Worm (Caenorhabditis elegans) whole organism, L4 larva: Measurements from ENCODE around the gene msp-31.
A peak's percentile ranks its signal among the peaks of the same experiment; 100 is the strongest.

Source experiments
- F10B5.3 ChIP-seq: sonication (generic microtip); optimal IDR thresholded peaks from 2 replicates; lab custom pipeline; 2016; ENCODE audit warnings: mild to moderate bottlenecking, missing genetic modification characterization, missing compliant biosample characterization
- F37D6.2 ChIP-seq: sonication (generic microtip); optimal IDR thresholded peaks from 2 replicates; lab custom pipeline; 2016; ENCODE audit warnings: mild to moderate bottlenecking, missing genetic modification characterization, missing compliant biosample characterization
- F49E8.2 ChIP-seq: sonication (generic microtip); optimal IDR thresholded peaks from 2 replicates; lab custom pipeline; 2016; ENCODE audit warnings: missing compliant biosample characterization, mild to moderate bottlenecking, missing genetic modification characterization, borderline replicate concordance
- T26A8.4 ChIP-seq: fragments of 200-800 bp; sonication (Bioruptor generic); IDR thresholded peaks from 2 replicates; pipeline ENCODE4 v1.3.6; 2022; ENCODE audit warnings: missing genetic modification characterization, missing compliant biosample characterization
- Y105C5A.15 ChIP-seq: fragments of 200-800 bp; sonication (Bioruptor generic); IDR thresholded peaks from 2 replicates; pipeline ENCODE4 v1.3.6; 2022; ENCODE audit warnings: missing genetic modification characterization, missing compliant biosample characterization
- ZK337.2 ChIP-seq: fragments of 200-800 bp; sonication (Bioruptor generic); IDR thresholded peaks from 2 replicates; pipeline ENCODE4 v1.3.6; 2022; ENCODE audit warnings: missing genetic modification reagents, missing genetic modification characterization, missing compliant biosample characterization
- ama-1 ChIP-seq: fragments of 150-350 bp; optimal IDR thresholded peaks from 2 replicates; lab custom pipeline; 2014; ENCODE audit warnings: inconsistent platforms, mixed read lengths
- arid-1 ChIP-seq: fragments of 200-800 bp; sonication (Bioruptor generic); conservative IDR thresholded peaks from 2 replicates; pipeline ENCODE4 v1.3.6; 2022; ENCODE audit warnings: missing genetic modification reagents, missing genetic modification characterization, missing compliant biosample characterization
- attf-4 ChIP-seq: sonication (generic microtip); optimal IDR thresholded peaks from 3 replicates; lab custom pipeline; 2017; ENCODE audit warnings: missing biosample characterization, missing genetic modification characterization
- ceh-20 ChIP-seq: fragments of 200-800 bp; sonication (Bioruptor generic); IDR thresholded peaks from 2 replicates; pipeline ENCODE4 v1.3.6; 2022; ENCODE audit warnings: missing genetic modification reagents, missing genetic modification characterization, missing compliant biosample characterization
- ceh-28 ChIP-seq: fragments of 150-350 bp; optimal IDR thresholded peaks from 2 replicates; lab custom pipeline; 2014; ENCODE audit warnings: missing biosample characterization, missing genetic modification reagents, missing genetic modification characterization
- ceh-32 ChIP-seq: sonication (generic microtip); optimal IDR thresholded peaks from 2 replicates; lab custom pipeline; 2016; ENCODE audit warnings: mild to moderate bottlenecking, missing genetic modification characterization, missing compliant biosample characterization; ENCODE audit not compliant: poor library complexity
- ceh-62 ChIP-seq: sonication (generic microtip); optimal IDR thresholded peaks from 2 replicates; lab custom pipeline; 2017; ENCODE audit warnings: missing biosample characterization, missing genetic modification characterization
- ces-1 ChIP-seq: fragments of 150-350 bp; sonication (generic microtip); optimal IDR thresholded peaks from 4 replicates; lab custom pipeline; 2014; ENCODE audit warnings: missing biosample characterization, missing genetic modification reagents, missing genetic modification characterization
- cey-2 ChIP-seq: sonication (generic microtip); optimal IDR thresholded peaks from 3 replicates; lab custom pipeline; 2017; ENCODE audit warnings: missing genetic modification characterization, mild to moderate bottlenecking, missing compliant biosample characterization, antibody characterized with exemption, borderline replicate concordance; ENCODE audit not compliant: insufficient read depth
- daf-16 ChIP-seq, 3 experiments: sonication (generic microtip); optimal IDR thresholded peaks; 2 replicates each; lab custom pipeline; 2016 to 2017; ENCODE audit warnings: missing genetic modification characterization in 3 of 3, missing genetic modification reagents in 3 of 3, mild to moderate bottlenecking in 2 of 3, missing compliant biosample characterization in 2 of 3, missing biosample characterization in 1 of 3, moderate library complexity in 1 of 3
- daf-8 ChIP-seq: fragments of 200-800 bp; sonication (Bioruptor generic); IDR thresholded peaks from 2 replicates; pipeline ENCODE4 v1.3.6; 2022; ENCODE audit warnings: missing genetic modification characterization, missing compliant biosample characterization
- dmd-9 ChIP-seq: fragments of 200-800 bp; sonication (Bioruptor generic); IDR thresholded peaks from 2 replicates; pipeline ENCODE4 v1.3.6; 2022; ENCODE audit warnings: missing genetic modification reagents, missing genetic modification characterization, missing compliant biosample characterization
- dpl-1 ChIP-seq: fragments of 150-350 bp; optimal IDR thresholded peaks from 2 replicates; lab custom pipeline; 2014; ENCODE audit warnings: missing biosample characterization, missing genetic modification reagents, missing genetic modification characterization
- dve-1 ChIP-seq: sonication (generic microtip); optimal IDR thresholded peaks from 2 replicates; lab custom pipeline; 2017; ENCODE audit warnings: antibody characterized with exemption, mild to moderate bottlenecking, missing genetic modification characterization, missing compliant biosample characterization; ENCODE audit not compliant: insufficient read depth
- fkh-10 ChIP-seq: fragments of 150-350 bp; optimal IDR thresholded peaks from 2 replicates; lab custom pipeline; 2014; ENCODE audit warnings: missing biosample characterization, missing genetic modification reagents, missing genetic modification characterization
- hif-1 ChIP-seq, 2 experiments: sonication (generic microtip); optimal IDR thresholded peaks; 2 replicates each; lab custom pipeline; 2016 to 2017; ENCODE audit warnings: missing compliant biosample characterization in 2 of 2, missing genetic modification characterization in 2 of 2, missing genetic modification reagents in 2 of 2, missing genotype in 2 of 2, mild to moderate bottlenecking in 1 of 2
- hlh-11 ChIP-seq: fragments of 200-800 bp; sonication (Bioruptor generic); optimal IDR thresholded peaks from 2 replicates; lab custom pipeline; 2018; ENCODE audit warnings: mild to moderate bottlenecking, missing genetic modification characterization, missing compliant biosample characterization
- hlh-30 ChIP-seq: sonication (generic microtip); optimal IDR thresholded peaks from 2 replicates; lab custom pipeline; 2017; ENCODE audit warnings: antibody characterized with exemption, mild to moderate bottlenecking, missing genetic modification characterization, missing compliant biosample characterization; ENCODE audit not compliant: insufficient read depth
- hmg-1.1 ChIP-seq: fragments of 200-800 bp; sonication (Bioruptor generic); IDR thresholded peaks from 2 replicates; pipeline ENCODE4 v1.3.6; 2022; ENCODE audit warnings: missing genetic modification reagents, missing genetic modification characterization, missing compliant biosample characterization
- lin-13 ChIP-seq: fragments of 150-350 bp; optimal IDR thresholded peaks from 2 replicates; lab custom pipeline; 2014; ENCODE audit warnings: missing biosample characterization, missing genetic modification reagents, missing genetic modification characterization
- lin-38 ChIP-seq: fragments of 200-800 bp; sonication (Bioruptor generic); IDR thresholded peaks from 2 replicates; pipeline ENCODE4 v1.3.6; 2022; ENCODE audit warnings: missing genetic modification reagents, missing genetic modification characterization, missing compliant biosample characterization
- lir-3 ChIP-seq: sonication (generic microtip); optimal IDR thresholded peaks from 2 replicates; lab custom pipeline; 2016; ENCODE audit warnings: mild to moderate bottlenecking, missing genetic modification characterization, missing compliant biosample characterization
- lsy-2 ChIP-seq, 2 experiments: fragments of 150-350 bp in 1 of 2; sonication (generic microtip) in 1 of 2; optimal IDR thresholded peaks; 2 replicates each; lab custom pipeline; 2014 to 2017; ENCODE audit warnings: missing biosample characterization in 2 of 2, missing genetic modification characterization in 2 of 2
- mdl-1 ChIP-seq, 2 experiments: fragments of 150-350 bp in 1 of 2; sonication (generic microtip) in 1 of 2; optimal IDR thresholded peaks; 2 replicates each; lab custom pipeline; 2014 to 2017; ENCODE audit warnings: missing biosample characterization in 2 of 2, missing genetic modification characterization in 2 of 2
- mdt-29 ChIP-seq: fragments of 200-800 bp; sonication (Bioruptor generic); IDR thresholded peaks from 2 replicates; pipeline ENCODE4 v1.3.6; 2022; ENCODE audit warnings: missing genetic modification reagents, missing genetic modification characterization, missing compliant biosample characterization
- mes-2 ChIP-seq: sonication (generic microtip); optimal IDR thresholded peaks from 2 replicates; lab custom pipeline; 2016; ENCODE audit warnings: missing genotype, mild to moderate bottlenecking, missing genetic modification characterization, missing compliant biosample characterization; ENCODE audit not compliant: poor library complexity, severe bottlenecking
- nhr-10 ChIP-seq: fragments of 150-350 bp; optimal IDR thresholded peaks from 2 replicates; lab custom pipeline; 2014; ENCODE audit warnings: missing biosample characterization, missing genetic modification characterization
- nhr-11 ChIP-seq: fragments of 150-350 bp; optimal IDR thresholded peaks from 2 replicates; lab custom pipeline; 2014; ENCODE audit warnings: missing biosample characterization, missing genetic modification characterization
- nhr-25 ChIP-seq: sonication (generic microtip); optimal IDR thresholded peaks from 2 replicates; lab custom pipeline; 2017; ENCODE audit warnings: missing genetic modification characterization, mild to moderate bottlenecking, missing compliant biosample characterization, antibody characterized with exemption, moderate library complexity, borderline replicate concordance; ENCODE audit not compliant: insufficient read depth
- nhr-28 ChIP-seq: fragments of 150-350 bp; optimal IDR thresholded peaks from 2 replicates; lab custom pipeline; 2014; ENCODE audit warnings: missing biosample characterization, missing genetic modification characterization
- nhr-41 ChIP-seq: fragments of 200-800 bp; sonication (Bioruptor generic); IDR thresholded peaks from 2 replicates; pipeline ENCODE4 v1.3.6; 2022; ENCODE audit warnings: missing genetic modification reagents, missing genetic modification characterization, missing compliant biosample characterization
- pha-4 ChIP-seq, 2 experiments: fragments of 150-350 bp in 1 of 2; fragments of 200-800 bp in 1 of 2; sonication (Bioruptor generic) in 1 of 2; IDR thresholded peaks in 1 of 2; optimal IDR thresholded peaks in 1 of 2; 2 replicates each; pipeline versions ENCODE4 v1.3.6 to Lab custom; 2014 to 2022; ENCODE audit warnings: missing genetic modification characterization in 2 of 2, missing genetic modification reagents in 2 of 2, missing biosample characterization in 1 of 2, missing compliant biosample characterization in 1 of 2
- php-3 ChIP-seq: fragments of 200-800 bp; sonication (Bioruptor generic); IDR thresholded peaks from 2 replicates; pipeline ENCODE4 v1.3.6; 2022; ENCODE audit warnings: missing genetic modification reagents, missing genetic modification characterization, missing compliant biosample characterization
- pqm-1 ChIP-seq: sonication (generic microtip); optimal IDR thresholded peaks from 2 replicates; lab custom pipeline; 2017; ENCODE audit warnings: missing biosample characterization, missing genetic modification characterization
- rbr-2 ChIP-seq: sonication (generic microtip); optimal IDR thresholded peaks from 2 replicates; lab custom pipeline; 2016; ENCODE audit warnings: missing genotype, missing genetic modification characterization, missing compliant biosample characterization
- saeg-2 ChIP-seq: fragments of 200-800 bp; sonication (Bioruptor generic); IDR thresholded peaks from 2 replicates; pipeline ENCODE4 v1.3.6; 2022; ENCODE audit warnings: missing genetic modification reagents, missing genetic modification characterization, missing compliant biosample characterization
- set-16 ChIP-seq: fragments of 200-800 bp; sonication (Bioruptor generic); IDR thresholded peaks from 2 replicates; pipeline ENCODE4 v1.3.6; 2022; ENCODE audit warnings: missing genetic modification reagents, missing genetic modification characterization, missing compliant biosample characterization
- tra-1 ChIP-seq: fragments of 200-800 bp; sonication (Bioruptor generic); IDR thresholded peaks from 2 replicates; pipeline ENCODE4 v1.3.6; 2022; ENCODE audit warnings: missing genetic modification reagents, missing genetic modification characterization, missing compliant biosample characterization
- unc-62 ChIP-seq, 3 experiments: fragments of 150-350 bp in 1 of 3; sonication (generic microtip); optimal IDR thresholded peaks in 2 of 3; peaks in 1 of 3; 1 replicate in 1 of 3; 2 replicates in 2 of 3; lab custom pipeline; 2014 to 2017; ENCODE audit warnings: missing biosample characterization in 3 of 3, missing genetic modification characterization in 3 of 3, missing genetic modification reagents in 3 of 3, missing genotype in 1 of 3
- zfp-3 ChIP-seq: fragments of 200-800 bp; sonication (Bioruptor generic); conservative IDR thresholded peaks from 2 replicates; pipeline ENCODE4 v1.3.6; 2022; ENCODE audit warnings: missing genetic modification reagents, missing genetic modification characterization, missing compliant biosample characterization
- zip-2 ChIP-seq: fragments of 150-350 bp; optimal IDR thresholded peaks from 2 replicates; lab custom pipeline; 2014; ENCODE audit warnings: missing biosample characterization, missing genetic modification characterization
- ztf-7 ChIP-seq: fragments of 150-350 bp; optimal IDR thresholded peaks from 2 replicates; lab custom pipeline; 2014; ENCODE audit warnings: missing biosample characterization, missing genetic modification characterization

msp-31 gene

DNA sequence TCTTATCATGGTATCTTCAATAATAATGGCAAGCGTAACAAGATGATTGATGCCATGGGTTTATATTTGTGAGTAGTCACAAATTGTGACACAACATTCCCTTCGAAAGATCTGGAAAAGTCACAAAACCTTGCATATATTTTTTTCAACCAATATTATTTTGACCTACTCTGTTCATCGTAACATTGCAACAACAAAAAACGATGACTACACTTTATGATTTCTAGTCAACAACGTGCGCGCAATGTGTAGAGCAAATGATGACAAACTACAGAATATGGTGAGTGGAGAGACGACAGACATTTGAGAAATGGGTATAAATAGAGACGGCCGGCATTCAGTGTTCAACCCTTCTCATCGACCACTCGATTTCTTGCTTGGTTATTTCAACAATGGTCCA, 34.6 kb downstream of the msp-31 start, which contains the start of gene gst-7 (continued):
- no peak for TF ChIP-seq ceh-28 (tag; lab: Kevin White, UChicago)
- no peak for TF ChIP-seq nhr-10
- TF ChIP-seq lin-38: no peak; the same call in 1 of the 2 replicates
- peak; percentile 77 for TF ChIP-seq cey-2
- no peak for TF ChIP-seq fkh-10
- peak; percentile 35; the same call in 1 of the 2 replicates for TF ChIP-seq hmg-1.1 (GFP tag; lab: Robert Waterston, UW)
- TF ChIP-seq ceh-20 (GFP tag; lab: Robert Waterston, UW): no peak
- peak; percentile 18 for TF ChIP-seq mes-2 (tag; lab: Kevin White, UChicago)
- TF ChIP-seq unc-62 (GFP tag; optimal IDR thresholded peaks at IDR 0.05 in 1 of 2; lab: Kevin White, UChicago): no peak
- no peak for TF ChIP-seq unc-62 (tag; optimal IDR thresholded peaks at IDR 0.05; lab: Kevin White, UChicago)
- TF ChIP-seq daf-16 (GFP tag; optimal IDR thresholded peaks at IDR 0.05; lab: Kevin White, UChicago): no peak
- peak; percentile 89 for TF ChIP-seq daf-16 (tag; optimal IDR thresholded peaks at IDR 0.05; lab: Kevin White, UChicago)
- TF ChIP-seq Y105C5A.15: no peak
- TF ChIP-seq pha-4 (GFP tag; IDR thresholded peaks at IDR 0.05; lab: Robert Waterston, UW): no peak
- peak; percentile 37 for TF ChIP-seq pha-4 (tag; optimal IDR thresholded peaks at IDR 0.05; lab: Kevin White, UChicago)
- TF ChIP-seq hlh-11 (tag; lab: Kevin White, UChicago): peak; percentile 79
- no peak for TF ChIP-seq nhr-41 (GFP tag; lab: Robert Waterston, UW)
- TF ChIP-seq nhr-28 (tag; lab: Kevin White, UChicago): peak; percentile 97
- TF ChIP-seq hif-1 (tag; optimal IDR thresholded peaks at IDR 0.05; lab: Kevin White, UChicago): peak in 1 of 2 experiments; percentile 11
- no peak for TF ChIP-seq F10B5.3 (tag; lab: Kevin White, UChicago)
- no peak for TF ChIP-seq F37D6.2 (tag; lab: Kevin White, UChicago)
- no peak for TF ChIP-seq dpl-1
- TF ChIP-seq ceh-62 (tag; lab: Kevin White, UChicago): no peak
- TF ChIP-seq attf-4: no peak
- TF ChIP-seq daf-8: no peak
- TF ChIP-seq ZK337.2 (GFP tag; lab: Robert Waterston, UW): no peak
- TF ChIP-seq zfp-3 (GFP tag; lab: Robert Waterston, UW): no peak
- no peak for TF ChIP-seq mdt-29 (GFP tag; lab: Robert Waterston, UW)
- peak; percentile 66 for TF ChIP-seq hlh-30 (tag; lab: Kevin White, UChicago)
- TF ChIP-seq dve-1 (tag; lab: Kevin White, UChicago): peak; percentile 83
- no peak for TF ChIP-seq nhr-25
- TF ChIP-seq ceh-32 (tag; lab: Kevin White, UChicago): no peak
- TF ChIP-seq set-16 (GFP tag; lab: Robert Waterston, UW): no peak
- TF ChIP-seq ces-1 (GFP tag; lab: Kevin White, UChicago): no peak
- TF ChIP-seq ama-1 (lab: Kevin White, UChicago): no peak
- no peak for TF ChIP-seq lir-3 (tag; lab: Kevin White, UChicago)
- 0 out of 2 replicates have a peak, but pooled peaks have one; percentile 20 for TF ChIP-seq tra-1 (GFP tag; lab: Robert Waterston, UW)
- peak; percentile 38 for TF ChIP-seq pqm-1 (tag; lab: Kevin White, UChicago)
- no peak for TF ChIP-seq saeg-2 (GFP tag; lab: Robert Waterston, UW)
- TF ChIP-seq dmd-9 (GFP tag; lab: Robert Waterston, UW): no peak
- peak; percentile 5 for TF ChIP-seq ztf-7 (tag; lab: Kevin White, UChicago)
- no peak for TF ChIP-seq arid-1 (GFP tag; lab: Robert Waterston, UW)
- no peak for TF ChIP-seq lin-13 (GFP tag; lab: Kevin White, UChicago)
- TF ChIP-seq rbr-2 (tag; lab: Kevin White, UChicago): no peak
- no peak for TF ChIP-seq T26A8.4 (GFP tag; lab: Robert Waterston, UW)
- TF ChIP-seq F49E8.2 (tag; lab: Kevin White, UChicago): no peak
- TF ChIP-seq mdl-1 (tag; optimal IDR thresholded peaks at IDR 0.05; lab: Kevin White, UChicago): peak in 1 of 2 experiments; percentile 53
- peak; percentile 43 for TF ChIP-seq nhr-11 (tag; lab: Kevin White, UChicago)
- TF ChIP-seq php-3: peak; percentile 68
- TF ChIP-seq zip-2 (tag; lab: Kevin White, UChicago): no peak
- TF ChIP-seq lsy-2 (tag; optimal IDR thresholded peaks at IDR 0.05; lab: Kevin White, UChicago): peak in 1 of 2 experiments; percentile 51
